Worm (Caenorhabditis elegans): ENCODE data around the gene nhr-61.

Gene nhr-61

DNA sequence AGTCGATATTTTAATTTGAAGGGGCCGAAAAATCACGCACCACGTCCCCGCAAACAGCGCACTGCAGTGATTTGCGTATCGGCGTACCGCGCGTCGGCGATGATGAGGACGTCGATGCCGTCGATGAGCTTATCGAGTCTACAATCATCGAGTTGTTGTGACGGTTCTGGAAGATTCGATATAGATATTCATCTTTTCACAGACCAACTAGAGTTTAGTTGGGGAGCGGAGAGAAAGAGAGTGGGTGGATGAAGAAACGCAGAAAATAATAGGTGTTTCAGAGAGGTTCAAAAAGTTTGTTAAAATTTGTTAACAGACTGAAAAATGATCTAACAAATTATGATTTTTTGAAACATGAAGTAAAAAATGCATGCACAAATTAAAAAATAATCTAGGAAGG lies at the start of gene nhr-61:
nhr-61 (minus strand) TSS at position 168 of the 400 bp plus-strand sequence.
- peak; percentile 26; the same call in 1 of the 2 replicates for TF ChIP-seq nhr-42 (GFP tag; IDR thresholded peaks at IDR 0.05)
- TF ChIP-seq zfp-2 (tag; optimal IDR thresholded peaks at IDR 0.05) = no peak

ce11 chrII:14867530-14867929 lies 49.2 kb upstream of the nhr-61 start:
- 0 out of 2 replicates have a peak, but pooled peaks have one; percentile 61 for TF ChIP-seq D1046.2 (GFP tag; IDR thresholded peaks at IDR 0.05)
- TF ChIP-seq ZK337.2 (GFP tag; IDR thresholded peaks at IDR 0.05) = 0 out of 2 replicates have a peak, but pooled peaks have one; percentile 9
- no peak for TF ChIP-seq Y5F2A.4 (GFP tag; optimal IDR thresholded peaks at IDR 0.05)
- TF ChIP-seq ama-1 (optimal IDR thresholded peaks at IDR 0.05) = no peak
- TF ChIP-seq egl-43 (GFP tag; IDR thresholded peaks at IDR 0.05) = peak; percentile 53; the same call in 1 of the 2 replicates

- no peak for TF ChIP-seq snpc-4 (tag; optimal IDR thresholded peaks at IDR 0.05)
- TF ChIP-seq aha-1 (tag) = peak; percentile 58
- TF ChIP-seq pqm-1 (tag; optimal IDR thresholded peaks at IDR 0.05) = no peak
- TF ChIP-seq mxl-2 (GFP tag; conservative IDR thresholded peaks at IDR 0.05) = no peak
- TF ChIP-seq ceh-28 (tag; optimal IDR thresholded peaks at IDR 0.05) = no peak
- no peak for TF ChIP-seq spr-3 (GFP tag; optimal IDR thresholded peaks at IDR 0.05)
- no peak for TF ChIP-seq lin-29 (GFP tag; IDR thresholded peaks at IDR 0.05)
- no peak for TF ChIP-seq attf-4 (tag; optimal IDR thresholded peaks at IDR 0.05)
- no peak for TF ChIP-seq zip-2 (tag; optimal IDR thresholded peaks at IDR 0.05)
- TF ChIP-seq F26F4.8 (GFP tag; conservative IDR thresholded peaks at IDR 0.05) = no peak
- TF ChIP-seq spr-1 (tag; optimal IDR thresholded peaks at IDR 0.05) = no peak
- TF ChIP-seq daf-16 (GFP tag; optimal IDR thresholded peaks at IDR 0.05) = no peak
- TF ChIP-seq daf-16 (tag; optimal IDR thresholded peaks at IDR 0.05) = peak; percentile 0
- TF ChIP-seq set-16 (GFP tag; IDR thresholded peaks at IDR 0.05) = no peak
- no peak for TF ChIP-seq egl-43 (GFP tag; IDR thresholded peaks at IDR 0.05)
- TF ChIP-seq Y105C5A.15 (GFP tag; IDR thresholded peaks at IDR 0.05) = 0 out of 2 replicates have a peak, but pooled peaks have one; percentile 23
- no peak for TF ChIP-seq ztf-7 (tag; optimal IDR thresholded peaks at IDR 0.05)
- TF ChIP-seq hlh-11 (tag; optimal IDR thresholded peaks at IDR 0.05) = peak; percentile 22
- no peak for TF ChIP-seq lin-15B (tag; optimal IDR thresholded peaks at IDR 0.05)
- TF ChIP-seq R02D3.7 (tag; optimal IDR thresholded peaks at IDR 0.05) = no peak
- no peak for TF ChIP-seq Y5F2A.4 (GFP tag; optimal IDR thresholded peaks at IDR 0.05)
- TF ChIP-seq mes-2 (tag; optimal IDR thresholded peaks at IDR 0.05; ENCODE audit: poor library complexity, severe bottlenecking) = no peak
- no peak for TF ChIP-seq madf-9 (GFP tag; conservative IDR thresholded peaks at IDR 0.05)
- no peak for TF ChIP-seq zip-11 (GFP tag; IDR thresholded peaks at IDR 0.05)
- TF ChIP-seq nhr-28 (tag; optimal IDR thresholded peaks at IDR 0.05) = no peak
- TF ChIP-seq unc-130 (GFP tag; optimal IDR thresholded peaks at IDR 0.05) = no peak
- TF ChIP-seq nhr-102 (tag; optimal IDR thresholded peaks at IDR 0.05) = peak; percentile 44
- no peak for TF ChIP-seq mdt-29 (GFP tag; IDR thresholded peaks at IDR 0.05)
- no peak for TF ChIP-seq ces-1 (GFP tag; optimal IDR thresholded peaks at IDR 0.05)
- TF ChIP-seq lin-1 (GFP tag; IDR thresholded peaks at IDR 0.05) = no peak
- TF ChIP-seq mep-1 (tag; optimal IDR thresholded peaks at IDR 0.05) = no peak
- 0 out of 2 replicates have a peak, but pooled peaks have one; percentile 29 for TF ChIP-seq arid-1 (GFP tag; conservative IDR thresholded peaks at IDR 0.05)
- TF ChIP-seq nhr-48 (tag; optimal IDR thresholded peaks at IDR 0.05) = no peak
- TF ChIP-seq saeg-2 (GFP tag; IDR thresholded peaks at IDR 0.05) = no peak
- no peak for TF ChIP-seq gei-8 (GFP tag; optimal IDR thresholded peaks at IDR 0.05)
Measured at ce11 chrII:14866668-14867067, 48.3 kb upstream of the nhr-61 start, which contains the start of gene gpx-2. Gene gpx-2, plus strand, starts transcription at chrII:14866766.

Data from whole organism, L4 larva.